Worm (Caenorhabditis elegans) whole organism, late embryonic: Measurements from ENCODE around the gene ubc-1.

Source experiments
- F13H6.1 ChIP-seq: sonication (generic microtip); optimal IDR thresholded peaks from 2 replicates; lab custom pipeline; 2016; ENCODE audit warnings: missing genetic modification characterization, missing compliant biosample characterization
- ceh-6 ChIP-seq: fragments of 200-800 bp; sonication (Bioruptor generic); optimal IDR thresholded peaks from 2 replicates; lab custom pipeline; 2018; ENCODE audit warnings: mild to moderate bottlenecking, missing genetic modification characterization, missing compliant biosample characterization
- dmd-4 ChIP-seq: sonication (generic microtip); optimal IDR thresholded peaks from 2 replicates; lab custom pipeline; 2016; ENCODE audit warnings: borderline replicate concordance, missing genetic modification characterization, missing compliant biosample characterization
- elt-2 ChIP-seq: sonication (generic microtip); optimal IDR thresholded peaks from 2 replicates; lab custom pipeline; 2016; ENCODE audit warnings: missing genetic modification reagents, missing genetic modification characterization, missing compliant biosample characterization
- pqm-1 ChIP-seq: sonication (generic microtip); optimal IDR thresholded peaks from 2 replicates; lab custom pipeline; 2016; ENCODE audit warnings: missing genetic modification characterization, missing compliant biosample characterization
- sdc-2 ChIP-seq: sonication (generic microtip); optimal IDR thresholded peaks from 2 replicates; lab custom pipeline; 2016; ENCODE audit warnings: missing genotype, missing genetic modification characterization, missing compliant biosample characterization

DNA sequence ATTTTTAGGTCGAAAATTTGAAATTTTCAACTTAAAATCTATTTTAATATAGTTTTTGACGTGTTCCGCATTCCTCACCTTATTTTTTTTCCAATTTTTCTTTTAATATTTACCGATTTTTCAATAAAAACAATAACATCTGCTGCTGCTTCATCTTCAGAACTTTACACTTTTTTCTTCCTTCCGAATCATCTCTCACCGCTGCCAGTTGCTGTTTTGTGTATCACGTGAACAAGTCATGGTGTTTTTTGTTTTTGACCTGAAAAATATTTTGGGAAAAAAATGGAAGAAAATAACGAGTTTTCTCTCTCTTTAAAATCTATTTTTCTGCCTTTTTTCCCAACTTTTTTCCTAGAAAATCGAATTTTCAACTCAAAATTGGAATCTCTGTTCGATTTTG lies 3.0 kb upstream of the ubc-1 start:
- TF ChIP-seq sdc-2 (tag; lab: Kevin White, UChicago), result no peak
- TF ChIP-seq pqm-1 (tag; lab: Kevin White, UChicago), result no peak
- TF ChIP-seq ceh-6 (GFP tag; lab: Kevin White, UChicago), result no peak
- no peak for TF ChIP-seq F13H6.1 (tag; lab: Kevin White, UChicago)
- no peak for TF ChIP-seq elt-2 (tag; lab: Kevin White, UChicago)
- no peak for TF ChIP-seq dmd-4 (tag; lab: Kevin White, UChicago)
